Fruit fly (Drosophila melanogaster) Kc167 (cell line): ENCODE results near the gene Atxn7.

ENCODE experiments used
- h ChIP-seq: fragments of >200 bp; optimal IDR thresholded peaks from 3 replicates; lab custom pipeline; 2018; ENCODE audit warnings: missing external identifiers
- psq ChIP-seq: fragments of >200 bp; optimal IDR thresholded peaks from 2 replicates; lab custom pipeline; 2017; ENCODE audit warnings: missing external identifiers
- ttk ChIP-seq: sonication (Bioruptor generic); optimal IDR thresholded peaks from 2 replicates; lab custom pipeline; 2017; ENCODE audit warnings: missing external identifiers

DNA sequence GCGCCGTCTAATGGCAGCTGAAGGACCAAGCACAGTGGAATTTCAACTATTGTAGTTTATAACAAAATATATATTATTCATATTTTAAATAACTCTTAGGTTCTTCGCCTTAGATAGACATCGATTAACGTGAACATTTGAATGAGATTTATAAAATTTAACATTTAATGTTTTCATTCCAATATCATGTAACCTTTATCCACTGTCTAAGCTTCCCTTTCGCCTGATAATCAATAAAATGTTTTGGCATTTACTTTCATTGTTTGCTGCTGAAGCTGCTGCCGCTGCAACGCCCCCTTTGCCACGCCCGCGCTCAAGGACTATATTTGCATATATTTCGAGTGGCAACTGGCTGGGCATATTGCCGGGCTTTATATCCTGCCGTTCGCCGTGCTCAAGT lies 19.2 kb downstream of the Atxn7 start:
- TF ChIP-seq h (lab: Kevin White, UChicago): no peak
- no peak for TF ChIP-seq ttk (lab: Kevin White, UChicago)
- no peak for TF ChIP-seq psq (lab: Kevin White, UChicago)
